Worm (Caenorhabditis elegans) whole organism, young adult: ENCODE data around the gene nhr-86.

Experiments used
- B0019.2 ChIP-seq: fragments of 200-800 bp; sonication (Bioruptor generic); conservative IDR thresholded peaks from 2 replicates; pipeline ENCODE4 v1.3.6; 2022; ENCODE audit warnings: missing genetic modification reagents, missing genetic modification characterization, missing compliant biosample characterization
- C17E4.6 ChIP-seq: fragments of 200-800 bp; sonication (Bioruptor generic); IDR thresholded peaks from 2 replicates; pipeline ENCODE4 v1.3.6; 2022; ENCODE audit warnings: missing genetic modification reagents, missing genetic modification characterization, missing compliant biosample characterization
- F10E7.11 ChIP-seq: sonication (generic microtip); optimal IDR thresholded peaks from 2 replicates; lab custom pipeline; 2017; ENCODE audit warnings: mild to moderate bottlenecking, missing genetic modification characterization, moderate library complexity, missing compliant biosample characterization
- F22D6.2 ChIP-seq: sonication (generic microtip); optimal IDR thresholded peaks from 2 replicates; lab custom pipeline; 2016; ENCODE audit warnings: mild to moderate bottlenecking, missing genetic modification characterization, missing compliant biosample characterization
- F23B12.7 ChIP-seq: sonication (generic microtip); optimal IDR thresholded peaks from 2 replicates; lab custom pipeline; 2017; ENCODE audit warnings: missing genetic modification characterization, mild to moderate bottlenecking, missing compliant biosample characterization, antibody characterized with exemption, moderate library complexity; ENCODE audit not compliant: insufficient read depth
- F37B4.10 ChIP-seq: fragments of 200-800 bp; sonication (Bioruptor generic); IDR thresholded peaks from 2 replicates; pipeline ENCODE4 v1.3.6; 2022; ENCODE audit warnings: missing genetic modification characterization, missing compliant biosample characterization
- T07F8.4 ChIP-seq: sonication (generic microtip); optimal IDR thresholded peaks from 2 replicates; lab custom pipeline; 2016; ENCODE audit warnings: mild to moderate bottlenecking, missing genetic modification characterization, moderate library complexity, missing compliant biosample characterization
- T26A5.8 ChIP-seq: sonication (generic microtip); optimal IDR thresholded peaks from 2 replicates; lab custom pipeline; 2016; ENCODE audit warnings: missing genetic modification characterization, missing compliant biosample characterization
- Y67H2A.10 ChIP-seq: fragments of 200-800 bp; sonication (Bioruptor generic); conservative IDR thresholded peaks from 2 replicates; pipeline ENCODE4 v1.3.6; 2022; ENCODE audit warnings: missing genetic modification reagents, missing genetic modification characterization, missing compliant biosample characterization
- aptf-3 ChIP-seq: fragments of 200-800 bp; sonication (Bioruptor generic); IDR thresholded peaks from 2 replicates; pipeline ENCODE4 v1.3.6; 2022; ENCODE audit warnings: missing genetic modification characterization, missing compliant biosample characterization
- attf-3 ChIP-seq: fragments of 200-800 bp; sonication (Bioruptor generic); conservative IDR thresholded peaks from 2 replicates; pipeline ENCODE4 v1.3.6; 2022; ENCODE audit warnings: missing genetic modification reagents, missing genetic modification characterization, missing compliant biosample characterization
- attf-5 ChIP-seq: fragments of 200-800 bp; sonication (Bioruptor generic); optimal IDR thresholded peaks from 2 replicates; lab custom pipeline; 2018; ENCODE audit warnings: mild to moderate bottlenecking, missing genetic modification characterization, missing compliant biosample characterization
- ceh-27 ChIP-seq: fragments of 200-800 bp; sonication (Bioruptor generic); optimal IDR thresholded peaks from 2 replicates; lab custom pipeline; 2018; ENCODE audit warnings: mild to moderate bottlenecking, missing genetic modification characterization, moderate library complexity, missing compliant biosample characterization
- ceh-40 ChIP-seq: fragments of 200-800 bp; sonication (Bioruptor generic); IDR thresholded peaks from 2 replicates; pipeline ENCODE4 v1.3.6; 2022; ENCODE audit warnings: missing genetic modification characterization, missing compliant biosample characterization
- ceh-58 ChIP-seq: fragments of 200-800 bp; sonication (Bioruptor generic); IDR thresholded peaks from 2 replicates; pipeline ENCODE4 v1.3.6; 2022; ENCODE audit warnings: missing genetic modification characterization, missing compliant biosample characterization
- ceh-79 ChIP-seq: sonication (generic microtip); optimal IDR thresholded peaks from 2 replicates; lab custom pipeline; 2017; ENCODE audit warnings: mild to moderate bottlenecking, missing genetic modification characterization, missing compliant biosample characterization
- ceh-91 ChIP-seq: fragments of 200-800 bp; sonication (Bioruptor generic); IDR thresholded peaks from 2 replicates; pipeline ENCODE4 v1.3.6; 2022; ENCODE audit warnings: missing genetic modification reagents, missing genetic modification characterization, missing compliant biosample characterization
- die-1 ChIP-seq: sonication (generic microtip); optimal IDR thresholded peaks from 2 replicates; lab custom pipeline; 2016; ENCODE audit warnings: missing genotype, mild to moderate bottlenecking, missing genetic modification characterization, missing compliant biosample characterization
- dox-1 ChIP-seq: fragments of 200-800 bp; sonication (Bioruptor generic); IDR thresholded peaks from 2 replicates; pipeline ENCODE4 v1.3.6; 2022; ENCODE audit warnings: missing genetic modification reagents, missing genetic modification characterization, missing compliant biosample characterization
- egl-18 ChIP-seq: fragments of 200-800 bp; sonication (Bioruptor generic); IDR thresholded peaks from 2 replicates; pipeline ENCODE4 v1.3.6; 2022; ENCODE audit warnings: missing genetic modification reagents, missing genetic modification characterization, missing compliant biosample characterization
- egl-44 ChIP-seq: fragments of 200-800 bp; sonication (Bioruptor generic); IDR thresholded peaks from 2 replicates; pipeline ENCODE4 v1.3.6; 2022; ENCODE audit warnings: missing genetic modification reagents, missing genetic modification characterization, missing compliant biosample characterization
- egrh-3 ChIP-seq: fragments of 200-800 bp; sonication (Bioruptor generic); IDR thresholded peaks from 2 replicates; pipeline ENCODE4 v1.3.6; 2022; ENCODE audit warnings: missing genetic modification reagents, missing genetic modification characterization, missing compliant biosample characterization
- ekl-4 ChIP-seq: fragments of 200-800 bp; sonication (Bioruptor generic); IDR thresholded peaks from 2 replicates; pipeline ENCODE4 v1.3.6; 2022; ENCODE audit warnings: missing genetic modification reagents, missing genetic modification characterization, missing compliant biosample characterization
- ets-4 ChIP-seq: fragments of 200-800 bp; sonication (Bioruptor generic); optimal IDR thresholded peaks from 2 replicates; lab custom pipeline; 2018; ENCODE audit warnings: mild to moderate bottlenecking, missing genetic modification characterization, missing compliant biosample characterization
- gei-17 ChIP-seq: fragments of 200-800 bp; sonication (Bioruptor generic); optimal IDR thresholded peaks from 2 replicates; lab custom pipeline; 2018; ENCODE audit warnings: mild to moderate bottlenecking, missing genetic modification characterization, missing compliant biosample characterization
- hlh-12 ChIP-seq: sonication (generic microtip); optimal IDR thresholded peaks from 2 replicates; lab custom pipeline; 2016; ENCODE audit warnings: missing genetic modification characterization, missing compliant biosample characterization
- hlh-26 ChIP-seq: fragments of 200-800 bp; sonication (Bioruptor generic); conservative IDR thresholded peaks from 2 replicates; pipeline ENCODE4 v1.3.6; 2022; ENCODE audit warnings: missing genetic modification reagents, missing genetic modification characterization, missing compliant biosample characterization
- hmg-20 ChIP-seq: fragments of 200-800 bp; sonication (Bioruptor generic); IDR thresholded peaks from 2 replicates; pipeline ENCODE4 v1.3.6; 2022; ENCODE audit warnings: missing genetic modification reagents, missing genetic modification characterization, missing compliant biosample characterization
- hsf-1 ChIP-seq: fragments of 200-800 bp; sonication (Bioruptor generic); IDR thresholded peaks from 2 replicates; pipeline ENCODE4 v1.3.6; 2022; ENCODE audit warnings: missing genetic modification reagents, missing genetic modification characterization, missing compliant biosample characterization
- let-526 ChIP-seq: fragments of 200-800 bp; sonication (Bioruptor generic); IDR thresholded peaks from 2 replicates; pipeline ENCODE4 v1.3.6; 2022; ENCODE audit warnings: missing genetic modification reagents, missing genetic modification characterization, missing compliant biosample characterization
- let-607 ChIP-seq, 2 experiments: fragments of 200-800 bp in 1 of 2; sonication (Bioruptor generic) in 1 of 2; sonication (generic microtip) in 1 of 2; optimal IDR thresholded peaks; 2 replicates each; lab custom pipeline; 2016 to 2018; ENCODE audit warnings: mild to moderate bottlenecking in 2 of 2, missing compliant biosample characterization in 2 of 2, missing genetic modification characterization in 2 of 2, moderate library complexity in 2 of 2, missing genotype in 1 of 2
- lin-26 ChIP-seq: fragments of 200-800 bp; sonication (Bioruptor generic); IDR thresholded peaks from 2 replicates; pipeline ENCODE4 v1.3.6; 2022; ENCODE audit warnings: missing genetic modification reagents, missing genetic modification characterization, missing compliant biosample characterization
- lin-54 ChIP-seq: fragments of 200-800 bp; sonication (Bioruptor generic); optimal IDR thresholded peaks from 2 replicates; lab custom pipeline; 2018; ENCODE audit warnings: mild to moderate bottlenecking, missing genetic modification characterization, missing compliant biosample characterization
- mel-28 ChIP-seq: sonication (generic microtip); optimal IDR thresholded peaks from 2 replicates; lab custom pipeline; 2016; ENCODE audit warnings: borderline replicate concordance, mild to moderate bottlenecking, missing genetic modification characterization, missing compliant biosample characterization
- mxl-1 ChIP-seq: sonication (generic microtip); optimal IDR thresholded peaks from 2 replicates; lab custom pipeline; 2016; ENCODE audit warnings: missing genetic modification characterization, missing compliant biosample characterization
- nfya-1 ChIP-seq: sonication (generic microtip); optimal IDR thresholded peaks from 2 replicates; lab custom pipeline; 2017; ENCODE audit warnings: antibody characterized with exemption, missing compliant biosample characterization, missing genetic modification characterization, borderline replicate concordance; ENCODE audit not compliant: insufficient read depth
- nhr-179 ChIP-seq: sonication (generic microtip); optimal IDR thresholded peaks from 2 replicates; lab custom pipeline; 2016; ENCODE audit warnings: mild to moderate bottlenecking, missing genetic modification characterization, missing compliant biosample characterization
- nhr-27 ChIP-seq: fragments of 200-800 bp; sonication (Bioruptor generic); optimal IDR thresholded peaks from 2 replicates; lab custom pipeline; 2018; ENCODE audit warnings: mild to moderate bottlenecking, missing genetic modification characterization, moderate library complexity, missing compliant biosample characterization
- nhr-90 ChIP-seq: sonication (generic microtip); optimal IDR thresholded peaks from 2 replicates; lab custom pipeline; 2016; ENCODE audit warnings: missing genotype, mild to moderate bottlenecking, missing genetic modification characterization, missing compliant biosample characterization
- pha-4 ChIP-seq: fragments of 150-350 bp; sonication (generic microtip); optimal IDR thresholded peaks from 2 replicates; lab custom pipeline; 2014; ENCODE audit warnings: missing biosample characterization, missing genetic modification reagents, missing genetic modification characterization
- repo-1 ChIP-seq: sonication (generic microtip); optimal IDR thresholded peaks from 2 replicates; lab custom pipeline; 2017; ENCODE audit warnings: mild to moderate bottlenecking, missing genetic modification characterization, missing compliant biosample characterization
- sea-2 ChIP-seq: fragments of 200-800 bp; sonication (Bioruptor generic); IDR thresholded peaks from 2 replicates; pipeline ENCODE4 v1.3.6; 2022; ENCODE audit warnings: missing genetic modification characterization, missing compliant biosample characterization
- snpc-1.1 ChIP-seq: sonication (generic microtip); optimal IDR thresholded peaks from 2 replicates; lab custom pipeline; 2017; ENCODE audit warnings: missing genetic modification characterization, mild to moderate bottlenecking, missing compliant biosample characterization, antibody characterized with exemption, moderate library complexity, missing genotype, missing genetic modification reagents; ENCODE audit not compliant: insufficient read depth
- sptf-2 ChIP-seq: fragments of 200-800 bp; sonication (Bioruptor generic); optimal IDR thresholded peaks from 2 replicates; lab custom pipeline; 2018; ENCODE audit warnings: mild to moderate bottlenecking, missing genetic modification characterization, missing compliant biosample characterization
- tbx-9 ChIP-seq: sonication (generic microtip); optimal IDR thresholded peaks from 2 replicates; lab custom pipeline; 2016; ENCODE audit warnings: borderline replicate concordance, missing genetic modification characterization, inconsistent platforms, missing compliant biosample characterization
- unc-130 ChIP-seq: sonication (generic microtip); optimal IDR thresholded peaks from 2 replicates; lab custom pipeline; 2016; ENCODE audit warnings: missing genetic modification reagents, missing genetic modification characterization, missing compliant biosample characterization
- zim-3 ChIP-seq: sonication (generic microtip); optimal IDR thresholded peaks from 2 replicates; lab custom pipeline; 2017; ENCODE audit warnings: mild to moderate bottlenecking, missing genetic modification characterization, moderate library complexity, missing compliant biosample characterization
- ztf-22 ChIP-seq: fragments of 200-800 bp; sonication (Bioruptor generic); optimal IDR thresholded peaks from 2 replicates; lab custom pipeline; 2018; ENCODE audit warnings: mild to moderate bottlenecking, missing genetic modification characterization, moderate library complexity, missing compliant biosample characterization
- ztf-25 ChIP-seq: fragments of 200-800 bp; sonication (Bioruptor generic); IDR thresholded peaks from 2 replicates; pipeline ENCODE4 v1.3.6; 2022; ENCODE audit warnings: missing genetic modification reagents, missing genetic modification characterization, missing compliant biosample characterization

Gene nhr-86

ce11 chrV:2067985-2068499, 1.4 kb upstream of the nhr-86 start, which contains the start of gene lbp-9 (continued):
- TF ChIP-seq ekl-4 (GFP tag; lab: Robert Waterston, UW) (no peak), dox-1 (GFP tag; lab: Robert Waterston, UW) (peak; percentile 67; the same call in 1 of the 2 replicates), hmg-20 (no peak), nhr-27 (no peak), attf-5 (GFP tag; lab: Kevin White, UChicago) (peak; percentile 79), egrh-3 (GFP tag; lab: Robert Waterston, UW) (peak; percentile 41), tbx-9 (no peak), C17E4.6 (GFP tag; lab: Robert Waterston, UW) (no peak), pha-4 (tag; lab: Kevin White, UChicago) (no peak), F23B12.7 (no peak), ztf-25 (GFP tag; lab: Robert Waterston, UW) (no peak), die-1 (tag; lab: Kevin White, UChicago) (no peak), mel-28 (no peak), repo-1 (tag; lab: Kevin White, UChicago) (no peak), nhr-90 (tag; lab: Kevin White, UChicago) (no peak), ets-4 (GFP tag; lab: Kevin White, UChicago) (no peak), let-607 (tag; optimal IDR thresholded peaks at IDR 0.05; lab: Kevin White, UChicago) (peak in 1 of 2 experiments; percentile 30), T07F8.4 (tag; lab: Kevin White, UChicago) (peak; percentile 60), unc-130 (no peak), snpc-1.1 (tag; lab: Kevin White, UChicago) (no peak), T26A5.8 (tag; lab: Kevin White, UChicago) (no peak), hlh-26 (GFP tag; lab: Robert Waterston, UW) (no peak), nhr-179 (tag; lab: Kevin White, UChicago) (no peak), lin-54 (GFP tag; lab: Kevin White, UChicago) (peak; percentile 51), Y67H2A.10 (no peak), nfya-1 (tag; lab: Kevin White, UChicago) (no peak), B0019.2 (GFP tag; lab: Robert Waterston, UW) (no peak), zim-3 (tag; lab: Kevin White, UChicago) (peak; percentile 33), gei-17 (GFP tag; lab: Kevin White, UChicago) (peak; percentile 1), mxl-1 (tag; lab: Kevin White, UChicago) (no peak), F22D6.2 (tag; lab: Kevin White, UChicago) (no peak), sea-2 (GFP tag; lab: Robert Waterston, UW) (no peak), hlh-12 (tag; lab: Kevin White, UChicago) (no peak), egl-44 (GFP tag; lab: Robert Waterston, UW) (peak; percentile 43; the same call in 1 of the 2 replicates), aptf-3 (GFP tag; lab: Robert Waterston, UW) (no peak), ceh-91 (no peak), lin-26 (GFP tag; lab: Robert Waterston, UW) (peak; percentile 71; the same call in 1 of the 2 replicates), ceh-27 (GFP tag; lab: Kevin White, UChicago) (no peak), ceh-79 (tag; lab: Kevin White, UChicago) (no peak), F10E7.11 (no peak), ceh-40 (GFP tag; lab: Robert Waterston, UW) (peak; percentile 80), attf-3 (GFP tag; lab: Robert Waterston, UW) (no peak), egl-18 (no peak), sptf-2 (GFP tag; lab: Kevin White, UChicago) (no peak), F37B4.10 (GFP tag; lab: Robert Waterston, UW) (no peak), ceh-58 (no peak), let-526 (GFP tag; lab: Robert Waterston, UW) (no peak), hsf-1 (peak; percentile 77), ztf-22 (no peak)
